Worm (Caenorhabditis elegans) whole organism, midembryonic: ENCODE results near the gene nca-2.

Experiments
- T22C8.4 ChIP-seq: fragments of 200-800 bp; sonication (Bioruptor generic); IDR thresholded peaks from 2 replicates; pipeline ENCODE4 v1.3.6; 2022; ENCODE audit warnings: missing genetic modification characterization, missing compliant biosample characterization
- cog-1 ChIP-seq: sonication (generic microtip); optimal IDR thresholded peaks from 2 replicates; lab custom pipeline; 2016; ENCODE audit warnings: missing genetic modification characterization, missing compliant biosample characterization
- flt-1 ChIP-seq: fragments of 200-800 bp; sonication (Bioruptor generic); IDR thresholded peaks from 2 replicates; pipeline ENCODE4 v1.3.6; 2022; ENCODE audit warnings: missing genetic modification characterization, missing compliant biosample characterization
- klf-2 ChIP-seq: fragments of 200-800 bp; sonication (Bioruptor generic); conservative IDR thresholded peaks from 2 replicates; pipeline ENCODE4 v1.3.6; 2022; ENCODE audit warnings: missing genetic modification reagents, missing genetic modification characterization, missing compliant biosample characterization
- med-1 ChIP-seq: sonication (generic microtip); optimal IDR thresholded peaks from 2 replicates; lab custom pipeline; 2017; ENCODE audit warnings: missing genetic modification characterization, mild to moderate bottlenecking, missing compliant biosample characterization, antibody characterized with exemption, missing genetic modification reagents; ENCODE audit not compliant: insufficient read depth
- ref-1 ChIP-seq: fragments of 200-800 bp; sonication (Bioruptor generic); conservative IDR thresholded peaks from 2 replicates; pipeline ENCODE4 v1.3.6; 2022; ENCODE audit warnings: missing genetic modification reagents, missing genetic modification characterization, missing compliant biosample characterization
- tab-1 ChIP-seq: fragments of 200-800 bp; sonication (Bioruptor generic); IDR thresholded peaks from 2 replicates; pipeline ENCODE4 v1.3.6; 2022; ENCODE audit warnings: missing genetic modification characterization, missing compliant biosample characterization
- ztf-23 ChIP-seq: fragments of 200-800 bp; sonication (Bioruptor generic); IDR thresholded peaks from 2 replicates; pipeline ENCODE4 v1.3.6; 2022; ENCODE audit warnings: missing genetic modification reagents, missing genetic modification characterization, missing compliant biosample characterization
- ztf-29 ChIP-seq: fragments of 200-800 bp; sonication (Bioruptor generic); IDR thresholded peaks from 2 replicates; pipeline ENCODE4 v1.3.6; 2022; ENCODE audit warnings: missing genetic modification reagents, missing genetic modification characterization, missing compliant biosample characterization

DNA sequence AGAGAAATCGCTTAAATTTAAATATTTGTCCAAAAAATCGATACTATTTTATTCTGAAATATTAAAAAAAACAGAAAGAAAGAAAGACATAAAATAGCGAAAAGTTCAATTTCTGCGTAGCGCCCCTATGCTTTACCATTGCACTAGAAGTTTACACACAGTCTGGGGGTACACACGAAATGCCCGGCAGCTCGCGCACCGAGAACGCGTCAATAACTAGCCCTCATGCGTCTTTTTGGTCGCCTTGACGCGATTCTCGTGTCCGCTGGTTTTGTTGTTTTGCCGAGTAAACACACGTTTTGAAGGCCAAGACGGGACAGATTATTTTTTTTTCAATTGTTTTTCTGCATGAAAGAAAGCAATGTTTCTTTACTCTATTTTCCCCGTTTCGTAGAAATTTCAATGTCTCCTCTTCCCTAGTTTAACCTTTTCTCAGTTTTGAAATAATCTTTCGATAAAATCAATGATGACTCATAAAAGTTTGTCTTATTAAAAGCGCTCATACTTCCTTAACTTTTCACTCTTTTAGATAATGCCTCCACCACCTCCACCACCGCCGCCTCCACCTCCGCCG is 52.8 kb downstream of the nca-2 start, which contains the start of gene wip-1:
- TF ChIP-seq ref-1 (GFP tag; lab: Robert Waterston, UW) (no peak), flt-1 (peak; percentile 85), ztf-29 (GFP tag; lab: Robert Waterston, UW) (peak; percentile 78), tab-1 (GFP tag; lab: Robert Waterston, UW) (peak; percentile 40; the same call in 1 of the 2 replicates), T22C8.4 (GFP tag; lab: Robert Waterston, UW) (0 out of 2 replicates have a peak, but pooled peaks have one; percentile 8), klf-2 (GFP tag; lab: Robert Waterston, UW) (peak; percentile 60; the same call in 1 of the 2 replicates), ztf-23 (GFP tag; lab: Robert Waterston, UW) (peak; percentile 100), med-1 (GFP tag; lab: Kevin White, UChicago) (peak; percentile 15), cog-1 (peak; percentile 91)
